Fruit fly (Drosophila melanogaster) whole organism, prepupa: ENCODE measurements around the gene Tusp.

Experiments
- CG10631 ChIP-seq: fragments of 200-800 bp; sonication (Bioruptor generic); optimal IDR thresholded peaks from 2 replicates; lab custom pipeline; 2016; ENCODE audit warnings: missing biosample characterization, missing genetic modification characterization
- CG10669 ChIP-seq: fragments of 200-800 bp; sonication (Bioruptor generic); optimal IDR thresholded peaks from 3 replicates; lab custom pipeline; 2018; ENCODE audit warnings: missing biosample characterization, mild to moderate bottlenecking, missing genetic modification characterization, moderate library complexity
- CG11762 ChIP-seq: fragments of 200-800 bp; sonication (Bioruptor generic); optimal IDR thresholded peaks from 3 replicates; lab custom pipeline; 2016; ENCODE audit warnings: missing biosample characterization, missing genetic modification characterization; ENCODE audit not compliant: insufficient read depth
- CG11902 ChIP-seq: fragments of 200-800 bp; sonication (Bioruptor generic); optimal IDR thresholded peaks from 3 replicates; lab custom pipeline; 2016; ENCODE audit warnings: missing biosample characterization, missing genetic modification characterization
- CG15336 ChIP-seq: fragments of 200-800 bp; sonication (Bioruptor generic); IDR thresholded peaks from 2 replicates; pipeline ENCODE4 v1.3.6; 2022; ENCODE audit warnings: missing biosample characterization, missing genetic modification characterization
- CG1621 ChIP-seq: fragments of 200-800 bp; sonication (Bioruptor generic); optimal IDR thresholded peaks from 3 replicates; lab custom pipeline; 2018; ENCODE audit warnings: missing biosample characterization, mild to moderate bottlenecking, missing genetic modification characterization
- CG16779 ChIP-seq: fragments of 200-800 bp; sonication (Bioruptor generic); optimal IDR thresholded peaks from 3 replicates; lab custom pipeline; 2017; ENCODE audit warnings: missing biosample characterization, mild to moderate bottlenecking, missing genetic modification characterization
- CG31627 ChIP-seq: fragments of 200-800 bp; sonication (Bioruptor generic); optimal IDR thresholded peaks from 3 replicates; lab custom pipeline; 2016; ENCODE audit warnings: missing biosample characterization, missing genetic modification characterization
- CG32006 ChIP-seq: fragments of 200-800 bp; sonication (Bioruptor generic); optimal IDR thresholded peaks from 3 replicates; lab custom pipeline; 2017; ENCODE audit warnings: missing biosample characterization, mild to moderate bottlenecking, missing genetic modification characterization
- CG3919 ChIP-seq: fragments of 200-800 bp; sonication (Bioruptor generic); optimal IDR thresholded peaks from 3 replicates; lab custom pipeline; 2016; ENCODE audit warnings: missing biosample characterization, missing genetic modification characterization
- CG4318 ChIP-seq: fragments of 200-800 bp; sonication (Bioruptor generic); optimal IDR thresholded peaks from 3 replicates; lab custom pipeline; 2017; ENCODE audit warnings: missing biosample characterization, mild to moderate bottlenecking, missing genetic modification characterization
- CG6163 ChIP-seq: fragments of 200-800 bp; sonication (Bioruptor generic); IDR thresholded peaks from 3 replicates; pipeline ENCODE4 v1.3.6; 2022; ENCODE audit warnings: missing biosample characterization, missing genetic modification characterization
- CG6808 ChIP-seq: fragments of 200-800 bp; sonication (Bioruptor generic); optimal IDR thresholded peaks from 3 replicates; lab custom pipeline; 2017; ENCODE audit warnings: missing biosample characterization, missing genetic modification characterization, mild to moderate bottlenecking, moderate library complexity, missing genetic modification reagents
- CG6854 ChIP-seq: fragments of 200-800 bp; sonication (Bioruptor generic); optimal IDR thresholded peaks from 2 replicates; lab custom pipeline; 2017; ENCODE audit warnings: missing biosample characterization, mild to moderate bottlenecking, missing genetic modification characterization
- CG7368 ChIP-seq: fragments of 200-800 bp; sonication (Bioruptor generic); optimal IDR thresholded peaks from 3 replicates; lab custom pipeline; 2016; ENCODE audit warnings: missing biosample characterization, missing genetic modification characterization
- CG8119 ChIP-seq: fragments of 200-800 bp; sonication (Bioruptor generic); IDR thresholded peaks from 3 replicates; pipeline ENCODE4 v1.3.6; 2022; ENCODE audit warnings: missing biosample characterization, missing genetic modification characterization
- CG8319 ChIP-seq: fragments of 200-800 bp; sonication (Bioruptor generic); optimal IDR thresholded peaks from 3 replicates; lab custom pipeline; 2016; ENCODE audit warnings: missing biosample characterization, missing genetic modification characterization
- CG8632 ChIP-seq: fragments of 200-800 bp; sonication (Bioruptor generic); optimal IDR thresholded peaks from 3 replicates; lab custom pipeline; 2016; ENCODE audit warnings: missing biosample characterization, missing genetic modification characterization
- CG9139 ChIP-seq: fragments of 200-800 bp; sonication (Bioruptor generic); optimal IDR thresholded peaks from 3 replicates; lab custom pipeline; 2017; ENCODE audit warnings: missing biosample characterization, mild to moderate bottlenecking, missing genetic modification characterization
- Eip78C ChIP-seq: fragments of 200-800 bp; sonication (Bioruptor generic); peaks from one replicate; lab custom pipeline; 2016; ENCODE audit warnings: missing biosample characterization, missing genetic modification characterization
- Eip93F ChIP-seq: fragments of 200-800 bp; sonication (Bioruptor generic); optimal IDR thresholded peaks from 2 replicates; lab custom pipeline; 2016; ENCODE audit warnings: missing biosample characterization, mild to moderate bottlenecking, missing genetic modification characterization
- Ets21C ChIP-seq: fragments of 200-800 bp; sonication (Bioruptor generic); optimal IDR thresholded peaks from 3 replicates; lab custom pipeline; 2016; ENCODE audit warnings: missing biosample characterization, missing genetic modification characterization
- Gug ChIP-seq: fragments of 200-800 bp; sonication (Bioruptor generic); IDR thresholded peaks from 2 replicates; pipeline ENCODE4 v1.3.6; 2022; ENCODE audit warnings: missing biosample characterization, missing genetic modification characterization
- Hr38 ChIP-seq: sonication (Bioruptor generic); optimal IDR thresholded peaks from 2 replicates; lab custom pipeline; 2016; ENCODE audit warnings: missing biosample characterization, missing genetic modification characterization
- Hr39 ChIP-seq: fragments of 200-800 bp; sonication (Bioruptor generic); optimal IDR thresholded peaks from 2 replicates; lab custom pipeline; 2016; ENCODE audit warnings: missing biosample characterization, missing genetic modification characterization
- Lpt ChIP-seq: fragments of 200-800 bp; sonication (Bioruptor generic); optimal IDR thresholded peaks from 3 replicates; lab custom pipeline; 2016; ENCODE audit warnings: missing biosample characterization, missing genetic modification characterization
- Met ChIP-seq: fragments of 200-800 bp; sonication (Bioruptor generic); optimal IDR thresholded peaks from 3 replicates; lab custom pipeline; 2016; ENCODE audit warnings: missing biosample characterization, missing genetic modification characterization
- OdsH ChIP-seq: fragments of 200-800 bp; sonication (Bioruptor generic); optimal IDR thresholded peaks from 3 replicates; lab custom pipeline; 2016; ENCODE audit warnings: missing biosample characterization, missing genetic modification characterization
- Sox102F ChIP-seq: fragments of 200-800 bp; sonication (Bioruptor generic); optimal IDR thresholded peaks from 2 replicates; lab custom pipeline; 2016; ENCODE audit warnings: missing biosample characterization, mild to moderate bottlenecking, missing genetic modification characterization
- Sox15 ChIP-seq: fragments of 200-800 bp; sonication (Bioruptor generic); optimal IDR thresholded peaks from 3 replicates; lab custom pipeline; 2016; ENCODE audit warnings: missing biosample characterization, missing genetic modification characterization
- acj6 ChIP-seq: fragments of 200-800 bp; sonication (Bioruptor generic); optimal IDR thresholded peaks from 3 replicates; lab custom pipeline; 2016; ENCODE audit warnings: missing biosample characterization, missing genetic modification characterization
- cyc ChIP-seq: fragments of 200-800 bp; sonication (Bioruptor generic); optimal IDR thresholded peaks from 3 replicates; lab custom pipeline; 2016; ENCODE audit warnings: missing biosample characterization, missing genetic modification characterization
- dsx ChIP-seq: fragments of 200-800 bp; optimal IDR thresholded peaks from 3 replicates; lab custom pipeline; 2019; ENCODE audit warnings: missing biosample characterization, mild to moderate bottlenecking, missing genetic modification characterization, moderate library complexity; ENCODE audit not compliant: poor library complexity, severe bottlenecking
- esn ChIP-seq: fragments of 200-800 bp; sonication (Bioruptor generic); optimal IDR thresholded peaks from 2 replicates; lab custom pipeline; 2016; ENCODE audit warnings: missing biosample characterization, mild to moderate bottlenecking, missing genetic modification characterization, moderate library complexity
- fd59A ChIP-seq: fragments of 200-800 bp; sonication (Bioruptor generic); optimal IDR thresholded peaks from 2 replicates; lab custom pipeline; 2017; ENCODE audit warnings: missing biosample characterization, mild to moderate bottlenecking, missing genetic modification characterization, missing genetic modification reagents
- fd85E ChIP-seq: fragments of 200-800 bp; sonication (Bioruptor generic); optimal IDR thresholded peaks from 3 replicates; lab custom pipeline; 2016; ENCODE audit warnings: missing biosample characterization, missing genetic modification characterization
- fkh ChIP-seq: fragments of 200-800 bp; sonication (Bioruptor generic); optimal IDR thresholded peaks from 3 replicates; lab custom pipeline; 2017; ENCODE audit warnings: missing biosample characterization, mild to moderate bottlenecking, missing genetic modification characterization, moderate library complexity
- lz ChIP-seq: fragments of 200-800 bp; sonication (Bioruptor generic); optimal IDR thresholded peaks from 3 replicates; lab custom pipeline; 2016; ENCODE audit warnings: missing biosample characterization, missing genetic modification characterization
- net ChIP-seq: fragments of 200-800 bp; sonication (Bioruptor generic); optimal IDR thresholded peaks from 3 replicates; lab custom pipeline; 2016; ENCODE audit warnings: missing biosample characterization, missing genetic modification characterization
- pdm3 ChIP-seq: fragments of 200-800 bp; sonication (Bioruptor generic); optimal IDR thresholded peaks from 3 replicates; lab custom pipeline; 2016; ENCODE audit warnings: missing biosample characterization, missing genetic modification characterization
- spab ChIP-seq: fragments of 200-800 bp; sonication (Bioruptor generic); optimal IDR thresholded peaks from 2 replicates; lab custom pipeline; 2017; ENCODE audit warnings: missing biosample characterization, mild to moderate bottlenecking, missing genetic modification characterization, missing genetic modification reagents
- ss ChIP-seq, 2 experiments: fragments of 200-800 bp; sonication (Bioruptor generic); optimal IDR thresholded peaks; 2 replicates in 1 of 2; 3 replicates in 1 of 2; lab custom pipeline; 2017 to 2018; ENCODE audit warnings: mild to moderate bottlenecking in 2 of 2, missing biosample characterization in 2 of 2, missing genetic modification characterization in 2 of 2, moderate library complexity in 1 of 2
- svp ChIP-seq: fragments of 200-800 bp; sonication (Bioruptor generic); peaks from one replicate; lab custom pipeline; 2016; ENCODE audit warnings: missing biosample characterization, missing genetic modification characterization
- topi ChIP-seq: fragments of 200-800 bp; sonication (Bioruptor generic); optimal IDR thresholded peaks from 3 replicates; lab custom pipeline; 2016; ENCODE audit warnings: missing biosample characterization, missing genetic modification characterization
- vri ChIP-seq: fragments of 200-800 bp; sonication (Bioruptor generic); optimal IDR thresholded peaks from 3 replicates; lab custom pipeline; 2016; ENCODE audit warnings: missing biosample characterization, mild to moderate bottlenecking, missing genetic modification characterization

Tusp gene

DNA sequence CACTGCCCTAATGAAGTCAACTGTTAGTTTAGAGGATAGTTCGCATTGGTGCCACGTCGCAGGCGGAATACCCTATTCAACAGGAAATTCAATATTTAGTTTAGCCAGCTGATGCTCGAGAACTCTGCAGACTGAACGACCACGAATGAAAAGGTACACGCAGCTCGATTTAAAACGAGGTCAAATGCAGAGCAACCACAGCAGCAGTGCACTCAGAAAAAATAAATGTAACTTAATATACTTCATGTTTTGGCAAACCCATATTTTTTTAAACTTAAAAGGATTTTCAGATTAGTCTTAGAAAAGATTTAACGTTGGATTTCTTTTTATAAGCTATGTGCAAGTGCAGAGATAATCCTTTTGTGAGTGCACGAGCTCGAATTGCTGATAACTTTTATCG, 47.4 kb downstream of the Tusp start (continued):
- TF ChIP-seq CG8119 (GFP tag; lab: Robert Waterston, UW) = peak; percentile 35; the same call in 1 of the 3 replicates
- TF ChIP-seq CG11902 (GFP tag; lab: Kevin White, UChicago) = no peak
- peak; percentile 10 for TF ChIP-seq CG8632
- no peak for TF ChIP-seq esn (GFP tag; lab: Kevin White, UChicago)
- TF ChIP-seq CG10631 = no peak
- TF ChIP-seq CG31627 (GFP tag; lab: Kevin White, UChicago) = no peak
- peak; percentile 62 for TF ChIP-seq svp (GFP tag; lab: Kevin White, UChicago)
- TF ChIP-seq fd85E = no peak
- TF ChIP-seq fd59A (GFP tag; lab: Kevin White, UChicago) = no peak
- TF ChIP-seq fkh (GFP tag; lab: Kevin White, UChicago) = no peak
- TF ChIP-seq Met (GFP tag; lab: Kevin White, UChicago) = no peak
- TF ChIP-seq lz (GFP tag; lab: Kevin White, UChicago) = peak; percentile 10
- no peak for TF ChIP-seq dsx (GFP tag; lab: Kevin White, UChicago)
- no peak for TF ChIP-seq Sox102F (GFP tag; lab: Kevin White, UChicago)
- TF ChIP-seq CG16779 = no peak
- peak; percentile 46 for TF ChIP-seq OdsH
- no peak for TF ChIP-seq CG7368 (GFP tag; lab: Kevin White, UChicago)
- no peak for TF ChIP-seq cyc
- peak; percentile 1 for TF ChIP-seq Lpt (GFP tag; lab: Kevin White, UChicago)
- no peak for TF ChIP-seq CG6808 (GFP tag; lab: Kevin White, UChicago)
- TF ChIP-seq CG6854 = no peak
- TF ChIP-seq Eip78C (GFP tag; lab: Kevin White, UChicago) = peak; percentile 69
- TF ChIP-seq Eip93F = no peak
- TF ChIP-seq Hr39 (GFP tag; lab: Kevin White, UChicago) = no peak
- TF ChIP-seq CG10669 (GFP tag; lab: Kevin White, UChicago) = peak; percentile 34
- TF ChIP-seq CG8319 (GFP tag; lab: Kevin White, UChicago) = no peak
- no peak for TF ChIP-seq Ets21C (GFP tag; lab: Kevin White, UChicago)
- TF ChIP-seq CG6163 (GFP tag; lab: Robert Waterston, UW) = peak; percentile 75
- peak; percentile 11 for TF ChIP-seq CG11762 (GFP tag; lab: Kevin White, UChicago)
- TF ChIP-seq acj6 (GFP tag; lab: Kevin White, UChicago) = peak; percentile 16
- no peak for TF ChIP-seq spab (GFP tag; lab: Kevin White, UChicago)
- peak; percentile 35 for TF ChIP-seq pdm3
- no peak for TF ChIP-seq CG9139 (GFP tag; lab: Kevin White, UChicago)
- no peak for TF ChIP-seq CG1621 (tag; lab: Kevin White, UChicago)
- no peak for TF ChIP-seq Hr38 (GFP tag; lab: Kevin White, UChicago)
- TF ChIP-seq CG3919 (GFP tag; lab: Kevin White, UChicago) = peak; percentile 26
- no peak for TF ChIP-seq Sox15 (GFP tag; lab: Kevin White, UChicago)
- peak; percentile 64 for TF ChIP-seq CG15336 (GFP tag; lab: Robert Waterston, UW)
- no peak for TF ChIP-seq net
- no peak for TF ChIP-seq CG4318

DNA sequence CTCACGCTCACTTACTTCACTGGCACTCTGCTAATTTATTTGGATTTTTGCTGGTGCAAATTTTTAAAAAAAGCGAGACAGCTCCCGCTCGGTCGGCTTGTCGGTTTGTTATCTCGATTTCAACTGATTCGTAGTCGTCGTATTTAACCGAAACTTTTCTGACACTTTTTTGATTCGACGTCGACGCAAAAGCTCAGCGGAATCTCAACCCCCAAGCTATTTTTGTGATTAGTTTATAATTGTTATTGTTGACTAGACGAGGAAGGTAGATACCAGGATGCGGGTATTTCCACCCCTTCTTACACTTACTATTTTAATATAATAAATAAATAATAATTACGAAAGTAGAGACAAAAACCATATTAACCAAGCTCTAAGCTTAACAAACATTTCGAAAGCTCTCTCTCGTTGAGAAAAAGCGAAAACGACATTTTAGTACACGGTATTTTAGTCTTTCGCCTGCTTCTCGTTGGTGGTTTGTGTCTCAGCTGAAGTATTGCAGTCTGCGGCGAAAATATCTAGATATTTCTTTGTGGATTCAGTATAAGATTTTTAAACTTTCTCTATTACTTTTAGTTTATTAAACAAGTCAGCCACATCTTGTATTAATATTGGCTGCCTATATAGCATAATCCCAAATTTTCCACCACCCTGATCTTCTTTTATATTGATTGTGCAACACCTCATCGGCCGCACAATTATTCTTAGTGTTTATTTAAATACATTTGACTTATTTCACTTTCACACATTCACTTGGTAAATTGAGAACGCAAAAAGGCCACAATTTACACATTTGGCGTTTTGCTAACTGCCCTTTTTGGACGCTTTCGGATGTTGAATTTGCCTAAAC, 49.2 kb downstream of the Tusp start, which contains the start of gene tau:
tau (minus strand) TSS at position 311 of the 850 bp plus-strand sequence.
- TF ChIP-seq CG10669 (GFP tag; lab: Kevin White, UChicago) = no peak
- no peak for TF ChIP-seq topi (GFP tag; lab: Kevin White, UChicago)
- no peak for TF ChIP-seq Hr38 (GFP tag; lab: Kevin White, UChicago)
- TF ChIP-seq Gug (GFP tag; lab: Robert Waterston, UW) = no peak
- TF ChIP-seq CG32006 (GFP tag; lab: Kevin White, UChicago) = no peak
- no peak for TF ChIP-seq svp (GFP tag; lab: Kevin White, UChicago)
- no peak for TF ChIP-seq CG9139 (GFP tag; lab: Kevin White, UChicago)
- TF ChIP-seq fd59A (GFP tag; lab: Kevin White, UChicago) = no peak
- TF ChIP-seq cyc = no peak
- no peak for TF ChIP-seq vri (GFP tag; lab: Kevin White, UChicago)
- no peak for TF ChIP-seq ss (GFP tag; optimal IDR thresholded peaks at IDR 0.05; lab: Kevin White, UChicago)
